Fruit fly (Drosophila melanogaster): ENCODE data around the gene Alms1a.

DNA sequence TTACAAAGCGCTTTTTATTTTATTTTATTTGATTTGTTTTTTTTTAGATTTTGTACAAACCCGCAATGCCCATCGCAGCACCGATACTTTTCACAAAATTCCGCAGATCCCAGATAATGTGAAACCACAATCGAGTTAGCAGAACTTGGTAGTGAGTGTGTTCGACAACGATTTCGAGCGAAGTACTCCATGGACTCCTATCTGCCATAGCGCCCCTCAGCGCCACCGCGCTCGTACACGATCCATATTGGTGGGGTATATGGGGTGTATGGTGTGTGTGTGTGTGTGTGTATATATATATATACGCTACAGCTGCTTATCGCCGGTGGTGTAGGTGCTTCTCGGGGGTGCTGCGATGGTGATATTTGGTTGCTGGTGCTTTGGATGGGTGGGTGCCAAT lies 23.4 kb downstream of the Alms1a start:
- TF ChIP-seq pan (optimal IDR thresholded peaks at IDR 0.05) (no peak), h (GFP tag; optimal IDR thresholded peaks at IDR 0.05) (peak; percentile 60), fru (GFP tag; optimal IDR thresholded peaks at IDR 0.05) (peak; percentile 7), OdsH (GFP tag; optimal IDR thresholded peaks at IDR 0.05) (no peak), Jra (GFP tag; optimal IDR thresholded peaks at IDR 0.05) (no peak), Dfd (GFP tag; optimal IDR thresholded peaks at IDR 0.05) (no peak), Sp1 (GFP tag; optimal IDR thresholded peaks at IDR 0.05) (peak; percentile 3), usp (GFP tag; optimal IDR thresholded peaks at IDR 0.05) (no peak), Myc (optimal IDR thresholded peaks at IDR 0.05) (no peak), sv (GFP tag; optimal IDR thresholded peaks at IDR 0.05) (no peak)
